Worm (Caenorhabditis elegans) whole organism, L3 larva: ENCODE data around the gene F46F5.11.

Experiments used
- ceh-28 ChIP-seq: fragments of 150-350 bp; optimal IDR thresholded peaks from 2 replicates; lab custom pipeline; 2014; ENCODE audit warnings: missing biosample characterization, missing genetic modification reagents, missing genetic modification characterization
- eor-1 ChIP-seq, 2 experiments: fragments of 150-350 bp; optimal IDR thresholded peaks; 2 replicates each; lab custom pipeline; 2014 to 2018; ENCODE audit warnings: missing biosample characterization in 2 of 2, missing genetic modification characterization in 2 of 2
- fkh-10 ChIP-seq: sonication (generic microtip); optimal IDR thresholded peaks from 2 replicates; lab custom pipeline; 2017; ENCODE audit warnings: missing biosample characterization, missing genetic modification reagents, missing genetic modification characterization
- lsy-12 ChIP-seq: sonication (generic microtip); optimal IDR thresholded peaks from 2 replicates; lab custom pipeline; 2016; ENCODE audit warnings: mild to moderate bottlenecking, missing genetic modification characterization, missing compliant biosample characterization
- nhr-237 ChIP-seq: fragments of 150-350 bp; optimal IDR thresholded peaks from 2 replicates; lab custom pipeline; 2014; ENCODE audit warnings: missing biosample characterization, missing genetic modification characterization
- nhr-25 ChIP-seq: sonication (generic microtip); optimal IDR thresholded peaks from 2 replicates; lab custom pipeline; 2017; ENCODE audit warnings: missing biosample characterization, missing genetic modification characterization
- pqm-1 ChIP-seq: fragments of 150-350 bp; optimal IDR thresholded peaks from 2 replicates; lab custom pipeline; 2017; ENCODE audit warnings: missing biosample characterization, missing genetic modification characterization, inconsistent platforms
- snpc-4 ChIP-seq: fragments of 150-350 bp; optimal IDR thresholded peaks from 2 replicates; lab custom pipeline; 2014; ENCODE audit warnings: missing biosample characterization, missing genetic modification characterization
- unc-62 ChIP-seq: fragments of 150-350 bp; sonication (generic microtip); optimal IDR thresholded peaks from 4 replicates; lab custom pipeline; 2014; ENCODE audit warnings: missing biosample characterization, missing genetic modification reagents, missing genetic modification characterization
- zag-1 ChIP-seq: fragments of 150-350 bp; optimal IDR thresholded peaks from 2 replicates; lab custom pipeline; 2014; ENCODE audit warnings: missing biosample characterization, missing genetic modification characterization

ce11 chrII:799700-800099 lies 8.9 kb upstream of the F46F5.11 start, which contains the start of gene F46F5.14:
- TF ChIP-seq unc-62 (GFP tag; lab: Kevin White, UChicago) (no peak), ceh-28 (tag; lab: Kevin White, UChicago) (no peak), fkh-10 (GFP tag; lab: Kevin White, UChicago) (no peak), zag-1 (tag; lab: Kevin White, UChicago) (no peak), eor-1 (tag; optimal IDR thresholded peaks at IDR 0.05; lab: Kevin White, UChicago) (no peak), pqm-1 (tag; lab: Kevin White, UChicago) (no peak), lsy-12 (tag; lab: Kevin White, UChicago) (no peak), nhr-237 (tag; lab: Kevin White, UChicago) (no peak), nhr-25 (no peak), snpc-4 (tag; lab: Kevin White, UChicago) (no peak)
